Worm (Caenorhabditis elegans) whole organism, early embryonic: ENCODE measurements around the gene dyc-1.

Experiments
- B0310.2 ChIP-seq: sonication (generic microtip); optimal IDR thresholded peaks from 2 replicates; lab custom pipeline; 2016; ENCODE audit warnings: mild to moderate bottlenecking, missing genetic modification characterization, missing compliant biosample characterization
- F13C5.2 ChIP-seq: sonication (generic microtip); optimal IDR thresholded peaks from 2 replicates; lab custom pipeline; 2017; ENCODE audit warnings: mild to moderate bottlenecking, missing genetic modification characterization, inconsistent platforms, missing compliant biosample characterization
- ama-1 ChIP-seq: fragments of 150-350 bp; optimal IDR thresholded peaks from 2 replicates; lab custom pipeline; 2014
- flt-1 ChIP-seq: fragments of 200-800 bp; sonication (Bioruptor generic); IDR thresholded peaks from 2 replicates; pipeline ENCODE4 v1.3.6; 2022; ENCODE audit warnings: missing genetic modification characterization, missing compliant biosample characterization
- hmg-4 ChIP-seq: fragments of 200-800 bp; sonication (Bioruptor generic); optimal IDR thresholded peaks from 2 replicates; lab custom pipeline; 2018; ENCODE audit warnings: mild to moderate bottlenecking, missing genetic modification characterization, missing compliant biosample characterization
- hnd-1 ChIP-seq: sonication (generic microtip); optimal IDR thresholded peaks from 2 replicates; lab custom pipeline; 2016; ENCODE audit warnings: missing genetic modification characterization, missing compliant biosample characterization
- pes-1 ChIP-seq: fragments of 200-800 bp; sonication (Bioruptor generic); IDR thresholded peaks from 2 replicates; pipeline ENCODE4 v1.3.6; 2022; ENCODE audit warnings: missing genetic modification reagents, missing genetic modification characterization, missing compliant biosample characterization
- tbx-37 ChIP-seq: fragments of 200-800 bp; sonication (Bioruptor generic); conservative IDR thresholded peaks from 2 replicates; pipeline ENCODE4 v1.3.6; 2022; ENCODE audit warnings: missing genetic modification reagents, missing genetic modification characterization, missing compliant biosample characterization

DNA sequence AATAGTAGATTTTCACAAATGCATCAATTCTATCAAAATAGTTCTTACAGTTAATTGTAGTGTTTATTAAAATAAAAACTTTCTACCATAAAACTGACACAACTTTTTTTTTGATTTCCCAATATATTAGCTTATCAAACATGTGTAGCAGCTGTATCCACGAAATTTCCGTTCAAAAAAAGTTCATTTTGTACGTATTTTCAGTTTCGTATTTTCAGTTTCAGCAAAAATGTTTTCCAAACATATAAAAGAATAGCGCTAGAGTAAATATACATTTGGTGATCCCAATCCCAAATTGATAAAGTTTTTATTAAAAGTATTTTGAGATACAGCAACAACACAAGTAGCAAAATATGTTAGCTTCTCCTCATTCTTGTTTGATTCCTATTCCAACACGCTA is 19.9 kb upstream of the dyc-1 start:
- TF ChIP-seq B0310.2 (tag; lab: Kevin White, UChicago) (no peak), ama-1 (lab: Kevin White, UChicago) (no peak), hnd-1 (no peak), F13C5.2 (tag; lab: Kevin White, UChicago) (no peak), pes-1 (GFP tag; lab: Robert Waterston, UW) (no peak), hmg-4 (no peak), flt-1 (GFP tag; lab: Robert Waterston, UW) (no peak), tbx-37 (GFP tag; lab: Robert Waterston, UW) (no peak)
